Worm (Caenorhabditis elegans) whole organism, L2 larva: Measurements from ENCODE around the gene irld-57.
A peak's percentile ranks its signal among the peaks of the same experiment; 100 is the strongest.

ENCODE experiments used
- F13H6.1 ChIP-seq: sonication (generic microtip); optimal IDR thresholded peaks from 2 replicates; lab custom pipeline; 2016; ENCODE audit warnings: missing genetic modification characterization, missing compliant biosample characterization
- Y55F3AM.14 ChIP-seq: fragments of 200-800 bp; sonication (Bioruptor generic); optimal IDR thresholded peaks from 2 replicates; lab custom pipeline; 2018; ENCODE audit warnings: mild to moderate bottlenecking, missing genetic modification characterization, missing compliant biosample characterization
- ceh-16 ChIP-seq: fragments of 150-350 bp; optimal IDR thresholded peaks from 2 replicates; lab custom pipeline; 2014; ENCODE audit warnings: missing biosample characterization, missing genetic modification characterization
- crh-2 ChIP-seq: sonication (generic microtip); optimal IDR thresholded peaks from 2 replicates; lab custom pipeline; 2017; ENCODE audit warnings: missing biosample characterization, missing genetic modification characterization
- egl-27 ChIP-seq: sonication (generic microtip); optimal IDR thresholded peaks from 3 replicates; lab custom pipeline; 2017; ENCODE audit warnings: missing biosample characterization, missing genetic modification reagents, missing genetic modification characterization
- elt-1 ChIP-seq: fragments of 150-350 bp; optimal IDR thresholded peaks from 2 replicates; lab custom pipeline; 2014; ENCODE audit warnings: missing biosample characterization, missing genetic modification characterization
- elt-3 ChIP-seq: sonication (generic microtip); optimal IDR thresholded peaks from 2 replicates; lab custom pipeline; 2017; ENCODE audit warnings: missing biosample characterization, missing genetic modification characterization
- gmeb-1 ChIP-seq: fragments of 150-350 bp; optimal IDR thresholded peaks from 2 replicates; lab custom pipeline; 2014; ENCODE audit warnings: missing biosample characterization, missing genetic modification characterization
- lin-11 ChIP-seq: fragments of 150-350 bp; sonication (generic microtip); optimal IDR thresholded peaks from 2 replicates; lab custom pipeline; 2014; ENCODE audit warnings: missing biosample characterization, missing genetic modification characterization, inconsistent platforms, mixed read lengths
- lsy-2 ChIP-seq, 2 experiments: fragments of 150-350 bp in 1 of 2; sonication (generic microtip) in 1 of 2; optimal IDR thresholded peaks; 2 replicates each; lab custom pipeline; 2014 to 2017; ENCODE audit warnings: missing biosample characterization in 2 of 2, missing genetic modification characterization in 2 of 2
- mbf-1 ChIP-seq: sonication (generic microtip); optimal IDR thresholded peaks from 2 replicates; lab custom pipeline; 2017; ENCODE audit warnings: missing biosample characterization, missing genetic modification characterization
- mdl-1 ChIP-seq, 2 experiments: fragments of 150-350 bp in 1 of 2; sonication (generic microtip) in 1 of 2; optimal IDR thresholded peaks; 2 replicates each; lab custom pipeline; 2017; ENCODE audit warnings: missing biosample characterization in 2 of 2, missing genetic modification characterization in 2 of 2
- nhr-10 ChIP-seq: sonication (generic microtip); optimal IDR thresholded peaks from 2 replicates; lab custom pipeline; 2017; ENCODE audit warnings: missing biosample characterization, missing genetic modification characterization
- nhr-12 ChIP-seq: fragments of 150-350 bp; optimal IDR thresholded peaks from 2 replicates; lab custom pipeline; 2014; ENCODE audit warnings: missing biosample characterization, missing genetic modification characterization
- nhr-129 ChIP-seq: fragments of 150-350 bp; optimal IDR thresholded peaks from 2 replicates; lab custom pipeline; 2014; ENCODE audit warnings: missing biosample characterization, missing genetic modification characterization
- nhr-21 ChIP-seq: fragments of 150-350 bp; optimal IDR thresholded peaks from 2 replicates; lab custom pipeline; 2014; ENCODE audit warnings: missing biosample characterization, missing genetic modification characterization
- nhr-237 ChIP-seq: fragments of 150-350 bp; optimal IDR thresholded peaks from 2 replicates; lab custom pipeline; 2014; ENCODE audit warnings: missing biosample characterization, missing genetic modification characterization
- nhr-25 ChIP-seq: fragments of 150-350 bp; sonication (generic microtip); optimal IDR thresholded peaks from 3 replicates; lab custom pipeline; 2014; ENCODE audit warnings: missing biosample characterization, missing genetic modification characterization
- nhr-6 ChIP-seq: fragments of 150-350 bp; optimal IDR thresholded peaks from 2 replicates; lab custom pipeline; 2014; ENCODE audit warnings: missing biosample characterization, missing genetic modification characterization
- nhr-77 ChIP-seq: fragments of 150-350 bp; optimal IDR thresholded peaks from 2 replicates; lab custom pipeline; 2014; ENCODE audit warnings: missing biosample characterization, missing genetic modification characterization
- sem-4 ChIP-seq: fragments of 150-350 bp; optimal IDR thresholded peaks from 2 replicates; lab custom pipeline; 2014; ENCODE audit warnings: missing biosample characterization, missing genetic modification reagents, missing genetic modification characterization
- skn-1 ChIP-seq: sonication (generic microtip); optimal IDR thresholded peaks from 2 replicates; lab custom pipeline; 2017; ENCODE audit warnings: missing biosample characterization, missing genetic modification characterization
- sma-3 ChIP-seq: sonication (generic microtip); optimal IDR thresholded peaks from 2 replicates; lab custom pipeline; 2016; ENCODE audit warnings: missing genetic modification reagents, missing genetic modification characterization, missing compliant biosample characterization
- sma-9 ChIP-seq, 2 experiments: fragments of 150-350 bp in 1 of 2; sonication (generic microtip) in 1 of 2; optimal IDR thresholded peaks; 2 replicates each; lab custom pipeline; 2014 to 2016; ENCODE audit warnings: missing genetic modification characterization in 2 of 2, mild to moderate bottlenecking in 1 of 2, missing biosample characterization in 1 of 2, missing compliant biosample characterization in 1 of 2, missing genetic modification reagents in 1 of 2, moderate library complexity in 1 of 2
- snpc-4 ChIP-seq: fragments of 150-350 bp; optimal IDR thresholded peaks from 2 replicates; lab custom pipeline; 2014; ENCODE audit warnings: missing biosample characterization, missing genetic modification characterization
- unc-39 ChIP-seq: fragments of 150-350 bp; optimal IDR thresholded peaks from 2 replicates; lab custom pipeline; 2014; ENCODE audit warnings: missing biosample characterization, missing genetic modification characterization
- unc-55 ChIP-seq: fragments of 150-350 bp; sonication (generic microtip); optimal IDR thresholded peaks from 3 replicates; lab custom pipeline; 2014; ENCODE audit warnings: missing biosample characterization, missing genetic modification reagents, missing genetic modification characterization
- unc-62 ChIP-seq: fragments of 150-350 bp; optimal IDR thresholded peaks from 2 replicates; lab custom pipeline; 2014; ENCODE audit warnings: missing biosample characterization, missing genetic modification reagents, missing genetic modification characterization
- zag-1 ChIP-seq: fragments of 150-350 bp; optimal IDR thresholded peaks from 2 replicates; lab custom pipeline; 2014; ENCODE audit warnings: missing biosample characterization, missing genetic modification characterization
- ztf-1 ChIP-seq: fragments of 200-800 bp; sonication (Bioruptor generic); conservative IDR thresholded peaks from 2 replicates; pipeline ENCODE4 v1.3.6; 2022; ENCODE audit warnings: missing genetic modification characterization, missing compliant biosample characterization
- ztf-11 ChIP-seq: sonication (generic microtip); optimal IDR thresholded peaks from 2 replicates; lab custom pipeline; 2017; ENCODE audit warnings: missing biosample characterization, missing genetic modification characterization
- ztf-4 ChIP-seq: fragments of 150-350 bp; optimal IDR thresholded peaks from 2 replicates; lab custom pipeline; 2014; ENCODE audit warnings: missing biosample characterization, missing genetic modification characterization

irld-57 gene

DNA sequence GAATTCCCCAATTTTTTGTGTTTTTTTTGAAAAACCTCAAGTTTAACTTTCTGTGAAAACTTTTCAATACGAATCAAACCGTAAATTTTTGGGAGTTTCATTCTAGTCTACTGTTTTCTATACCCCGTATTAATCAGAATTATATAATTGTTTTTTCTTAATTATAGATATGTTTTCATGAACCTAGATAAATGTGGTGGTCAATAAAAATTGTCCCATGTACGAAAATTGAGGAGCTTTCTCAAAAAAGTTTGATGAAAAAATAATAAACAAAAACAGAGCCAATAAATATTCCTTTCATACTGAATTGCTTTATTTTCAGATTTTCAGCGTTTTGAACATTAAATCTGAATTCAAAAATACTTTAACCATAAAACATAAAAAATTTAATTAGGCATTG lies 16.1 kb downstream of the irld-57 start, which contains the start of gene Y6E2A.1:
Y6E2A.1 (minus strand) TSS at position 101 of the 400 bp plus-strand sequence.
- TF ChIP-seq ztf-4: no peak
- TF ChIP-seq elt-1 (tag; lab: Kevin White, UChicago): no peak
- TF ChIP-seq snpc-4: no peak
- TF ChIP-seq nhr-129 (tag; lab: Kevin White, UChicago): no peak
- TF ChIP-seq ceh-16 (tag; lab: Kevin White, UChicago): no peak
- no peak for TF ChIP-seq zag-1 (tag; lab: Kevin White, UChicago)

DNA sequence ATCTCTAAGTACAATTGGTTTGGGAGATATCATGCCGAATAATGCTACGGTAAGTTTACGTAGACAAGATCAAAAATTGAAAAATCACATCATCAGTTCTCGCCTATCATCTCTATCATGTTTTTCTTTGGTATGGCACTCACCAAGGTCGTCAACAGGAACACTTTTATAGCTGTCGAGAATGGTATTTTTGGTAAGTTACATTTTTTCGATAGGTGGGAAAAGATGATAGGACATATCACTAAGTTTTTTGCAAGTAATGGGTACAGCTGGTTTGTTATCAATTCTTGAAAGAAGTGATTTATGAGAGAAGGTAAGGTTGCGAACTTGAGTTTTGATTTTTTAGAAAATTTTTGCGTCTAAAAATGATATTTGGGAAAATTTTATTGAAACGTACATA lies 18.5 kb downstream of the irld-57 start:
- TF ChIP-seq F13H6.1 (tag; lab: Kevin White, UChicago): no peak
- peak; percentile 36 for TF ChIP-seq crh-2 (tag; lab: Kevin White, UChicago)
- peak; percentile 67 for TF ChIP-seq nhr-25 (tag; lab: Kevin White, UChicago)
- TF ChIP-seq sma-3 (GFP tag; lab: Kevin White, UChicago): peak; percentile 46
- TF ChIP-seq nhr-129 (tag; lab: Kevin White, UChicago): peak; percentile 6
- no peak for TF ChIP-seq skn-1 (tag; lab: Kevin White, UChicago)
- TF ChIP-seq snpc-4: no peak
- peak; percentile 13 for TF ChIP-seq nhr-21
- peak; percentile 20 for TF ChIP-seq egl-27 (tag; lab: Kevin White, UChicago)
- TF ChIP-seq sma-9 (GFP tag; optimal IDR thresholded peaks at IDR 0.05; lab: Kevin White, UChicago): peak; percentile 85
- TF ChIP-seq sma-9 (tag; optimal IDR thresholded peaks at IDR 0.05; lab: Kevin White, UChicago): no peak

- TF ChIP-seq ztf-4: no peak
- TF ChIP-seq elt-3 (tag; lab: Kevin White, UChicago): no peak
- TF ChIP-seq nhr-77 (tag; lab: Kevin White, UChicago): no peak
- TF ChIP-seq Y55F3AM.14: no peak
- no peak for TF ChIP-seq unc-55
- TF ChIP-seq nhr-21: no peak
- TF ChIP-seq nhr-6 (tag; lab: Kevin White, UChicago): no peak
These were observed 21.8 kb downstream of the irld-57 start, which contains the start of gene twk-34 for ce11 chrV:15704745-15705144. Gene twk-34 (plus strand): TSS chrV:15704960.

ce11 chrV:15702263-15702662 lies 24.2 kb downstream of the irld-57 start, which contains the start of gene nhr-53:
Gene nhr-53 (minus strand): TSS chrV:15702363.
- no peak for TF ChIP-seq nhr-21
- TF ChIP-seq, all 48 proteins: peak for 0

DNA sequence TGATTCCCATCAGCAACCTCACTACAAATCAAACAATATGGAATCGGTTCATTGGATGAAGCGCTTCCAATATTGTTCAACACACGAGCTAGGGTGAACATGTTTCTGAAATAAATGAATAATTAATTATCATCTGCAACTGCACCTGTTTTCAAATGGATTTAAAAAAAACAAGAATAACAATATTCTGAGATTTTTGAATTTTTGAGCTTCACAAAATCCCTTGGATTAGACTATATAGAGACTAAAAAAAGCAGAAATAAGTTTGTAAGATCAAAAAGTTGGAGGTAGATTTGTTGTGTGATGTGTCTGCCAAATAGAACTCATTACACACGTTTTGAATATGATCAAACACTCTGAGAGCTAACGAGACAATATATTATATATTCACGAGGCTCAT lies 26.7 kb downstream of the irld-57 start, which contains the start of gene nhr-199:
nhr-199 (minus strand) TSS at position 101 of the 400 bp plus-strand sequence.
- TF ChIP-seq unc-39: no peak
- no peak for TF ChIP-seq ceh-16 (tag; lab: Kevin White, UChicago)
- no peak for TF ChIP-seq gmeb-1 (tag; lab: Kevin White, UChicago)
- no peak for TF ChIP-seq unc-62 (GFP tag; lab: Kevin White, UChicago)
- no peak for TF ChIP-seq lsy-2 (tag; optimal IDR thresholded peaks at IDR 0.05; lab: Kevin White, UChicago)
- TF ChIP-seq ztf-11 (tag; lab: Kevin White, UChicago): no peak
- TF ChIP-seq nhr-129 (tag; lab: Kevin White, UChicago): no peak
- TF ChIP-seq skn-1 (tag; lab: Kevin White, UChicago): no peak
- TF ChIP-seq nhr-12 (tag; lab: Kevin White, UChicago): no peak
- TF ChIP-seq sem-4 (tag; lab: Kevin White, UChicago): no peak
- TF ChIP-seq nhr-237 (tag; lab: Kevin White, UChicago): no peak
- TF ChIP-seq lin-11 (tag; lab: Kevin White, UChicago): no peak

DNA sequence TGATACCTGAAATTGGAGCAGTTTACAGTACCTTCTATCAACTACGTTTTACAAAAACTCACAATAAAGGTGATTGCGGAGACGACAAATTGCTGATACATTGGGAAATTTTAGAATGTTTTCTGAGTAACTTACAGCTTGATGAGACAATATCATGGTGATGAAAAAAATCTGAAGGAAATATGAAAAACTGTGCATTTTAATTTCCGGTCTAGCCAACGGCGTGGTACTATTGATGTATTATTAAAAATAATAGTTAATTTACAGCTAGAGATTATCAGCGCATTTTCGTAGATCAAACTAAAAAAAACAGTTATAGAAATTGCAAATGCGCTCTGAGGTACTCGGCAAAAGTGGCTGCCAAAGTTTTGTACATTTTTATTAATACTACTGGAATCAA lies 28.4 kb downstream of the irld-57 start, which contains the start of gene srx-29:
srx-29 (minus strand) TSS at position 101 of the 400 bp plus-strand sequence.
- TF ChIP-seq ztf-1 (GFP tag; lab: Robert Waterston, UW) (no peak), lsy-2 (tag; optimal IDR thresholded peaks at IDR 0.05; lab: Kevin White, UChicago) (no peak), zag-1 (tag; lab: Kevin White, UChicago) (no peak), nhr-25 (tag; lab: Kevin White, UChicago) (no peak)
- TF ChIP-seq, all 48 proteins: peak for 0

DNA sequence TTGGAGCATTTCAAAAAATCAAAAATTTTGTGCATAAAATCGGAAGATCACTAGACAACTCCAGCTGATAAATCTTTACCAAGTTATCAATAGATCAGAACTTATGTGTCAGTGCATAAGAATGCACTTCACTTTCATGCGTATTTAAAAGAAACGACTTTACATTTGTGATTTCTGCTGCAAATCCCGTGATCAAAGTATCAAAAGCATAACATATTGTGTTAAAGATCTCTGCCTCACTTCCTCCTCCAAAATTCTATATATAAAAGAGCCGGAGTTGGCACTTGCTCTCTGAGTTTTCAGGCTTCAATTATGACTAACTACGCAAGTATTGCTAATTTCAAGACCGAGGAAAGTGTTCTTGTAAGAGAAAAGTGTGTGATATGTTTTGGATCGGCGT lies 32.8 kb downstream of the irld-57 start, which contains the start of gene nhr-198:
nhr-198 (plus strand) TSS at position 313 of the 400 bp plus-strand sequence.
- TF ChIP-seq egl-27 (tag; lab: Kevin White, UChicago) (no peak), mdl-1 (tag; optimal IDR thresholded peaks at IDR 0.05; lab: Kevin White, UChicago) (no peak), lin-11 (tag; lab: Kevin White, UChicago) (no peak), mbf-1 (tag; lab: Kevin White, UChicago) (no peak), nhr-10 (no peak), crh-2 (tag; lab: Kevin White, UChicago) (no peak), elt-1 (tag; lab: Kevin White, UChicago) (no peak)
